Worm (Caenorhabditis elegans) whole organism, L4 larva: Measurements from ENCODE around the gene srh-297.

Experiments used
- R02D3.7 ChIP-seq: fragments of 150-350 bp; sonication (generic microtip); optimal IDR thresholded peaks from 3 replicates; lab custom pipeline; 2014; ENCODE audit warnings: missing biosample characterization, missing genetic modification characterization
- Y48G9A.11 ChIP-seq: fragments of 200-800 bp; sonication (Bioruptor generic); IDR thresholded peaks from 2 replicates; pipeline ENCODE4 v1.3.6; 2022; ENCODE audit warnings: missing genetic modification reagents, missing genetic modification characterization, missing compliant biosample characterization
- aha-1 ChIP-seq: fragments of 150-350 bp; peaks from one replicate; lab custom pipeline; 2014; ENCODE audit warnings: missing biosample characterization, missing genetic modification characterization
- daf-19 ChIP-seq: fragments of 200-800 bp; sonication (Bioruptor generic); conservative IDR thresholded peaks from 2 replicates; pipeline ENCODE4 v1.3.6; 2022; ENCODE audit warnings: missing genetic modification characterization, missing compliant biosample characterization
- dve-1 ChIP-seq: sonication (generic microtip); optimal IDR thresholded peaks from 2 replicates; lab custom pipeline; 2017; ENCODE audit warnings: antibody characterized with exemption, mild to moderate bottlenecking, missing genetic modification characterization, missing compliant biosample characterization; ENCODE audit not compliant: insufficient read depth
- jun-1 ChIP-seq: fragments of 150-350 bp; optimal IDR thresholded peaks from 2 replicates; lab custom pipeline; 2014; ENCODE audit warnings: missing biosample characterization, missing genetic modification reagents, missing genetic modification characterization
- mdl-1 ChIP-seq, 2 experiments: fragments of 150-350 bp in 1 of 2; sonication (generic microtip) in 1 of 2; optimal IDR thresholded peaks; 2 replicates each; lab custom pipeline; 2014 to 2017; ENCODE audit warnings: missing biosample characterization in 2 of 2, missing genetic modification characterization in 2 of 2
- nhr-6 ChIP-seq: fragments of 150-350 bp; optimal IDR thresholded peaks from 2 replicates; lab custom pipeline; 2014; ENCODE audit warnings: missing biosample characterization, missing genetic modification characterization
- set-16 ChIP-seq: fragments of 200-800 bp; sonication (Bioruptor generic); IDR thresholded peaks from 2 replicates; pipeline ENCODE4 v1.3.6; 2022; ENCODE audit warnings: missing genetic modification reagents, missing genetic modification characterization, missing compliant biosample characterization
- snpc-4 ChIP-seq: fragments of 150-350 bp; optimal IDR thresholded peaks from 2 replicates; lab custom pipeline; 2014; ENCODE audit warnings: missing biosample characterization, missing genetic modification characterization
- tra-1 ChIP-seq: fragments of 200-800 bp; sonication (Bioruptor generic); IDR thresholded peaks from 2 replicates; pipeline ENCODE4 v1.3.6; 2022; ENCODE audit warnings: missing genetic modification reagents, missing genetic modification characterization, missing compliant biosample characterization
- unc-39 ChIP-seq: sonication (generic microtip); optimal IDR thresholded peaks from 2 replicates; lab custom pipeline; 2017; ENCODE audit warnings: missing biosample characterization, missing genetic modification characterization
- ztf-11 ChIP-seq: fragments of 150-350 bp; optimal IDR thresholded peaks from 2 replicates; lab custom pipeline; 2014; ENCODE audit warnings: missing biosample characterization, missing genetic modification characterization

- TF ChIP-seq dve-1 (tag; lab: Kevin White, UChicago) = peak; percentile 23
- no peak for TF ChIP-seq daf-19 (GFP tag; lab: Robert Waterston, UW)
- TF ChIP-seq Y48G9A.11 (GFP tag; lab: Robert Waterston, UW) = no peak
- TF ChIP-seq tra-1 (GFP tag; lab: Robert Waterston, UW) = no peak
- TF ChIP-seq mdl-1 (tag; optimal IDR thresholded peaks at IDR 0.05; lab: Kevin White, UChicago) = no peak
- no peak for TF ChIP-seq R02D3.7 (tag; lab: Kevin White, UChicago)
- TF ChIP-seq snpc-4 (tag; lab: Kevin White, UChicago) = no peak
- TF ChIP-seq ztf-11 (tag; lab: Kevin White, UChicago) = no peak
- TF ChIP-seq set-16 (GFP tag; lab: Robert Waterston, UW) = no peak
- no peak for TF ChIP-seq nhr-6
- TF ChIP-seq jun-1 (tag; lab: Kevin White, UChicago) = no peak
- TF ChIP-seq unc-39 = no peak
- TF ChIP-seq aha-1 (tag; lab: Kevin White, UChicago) = no peak
These were observed 5.1 kb downstream of the srh-297 start, which contains the start of gene ZC239.16 for ce11 chrII:3225200-3225599.
